Fruit fly (Drosophila melanogaster) whole organism, embryonic: ENCODE data around the gene hgo.

Experiments
- Adf1 ChIP-seq: fragments of 200-800 bp; sonication (Bioruptor generic); IDR thresholded peaks from 2 replicates; pipeline ENCODE4 v1.3.6; 2022; ENCODE audit warnings: missing biosample characterization, missing genetic modification characterization
- Blimp-1 ChIP-seq: fragments of 200-800 bp; sonication (Bioruptor generic); optimal IDR thresholded peaks from 3 replicates; lab custom pipeline; 2018; ENCODE audit warnings: missing biosample characterization, missing genetic modification characterization, mild to moderate bottlenecking, moderate library complexity, missing genetic modification reagents
- CG10147 ChIP-seq: fragments of 200-800 bp; sonication (Bioruptor generic); optimal IDR thresholded peaks from 2 replicates; lab custom pipeline; 2019; ENCODE audit warnings: missing biosample characterization, mild to moderate bottlenecking, missing genetic modification characterization, moderate library complexity
- CG10366 ChIP-seq: fragments of 200-800 bp; sonication (Bioruptor generic); IDR thresholded peaks from 2 replicates; pipeline ENCODE4 v1.3.6; 2022; ENCODE audit warnings: missing biosample characterization, missing genetic modification characterization
- CG10979 ChIP-seq: fragments of 200-800 bp; sonication (Bioruptor generic); optimal IDR thresholded peaks from 2 replicates; lab custom pipeline; 2018; ENCODE audit warnings: missing biosample characterization, mild to moderate bottlenecking, missing genetic modification characterization, moderate library complexity
- CG11456 ChIP-seq: fragments of 200-800 bp; sonication (Bioruptor generic); IDR thresholded peaks from 3 replicates; pipeline ENCODE4 v1.3.6; 2022; ENCODE audit warnings: missing biosample characterization, missing genetic modification characterization
- CG1603 ChIP-seq: fragments of 200-800 bp; sonication (Bioruptor generic); optimal IDR thresholded peaks from 2 replicates; lab custom pipeline; 2019; ENCODE audit warnings: missing biosample characterization, mild to moderate bottlenecking, missing genetic modification characterization, moderate library complexity
- CG17328 ChIP-seq: fragments of 200-800 bp; sonication (Bioruptor generic); IDR thresholded peaks from 2 replicates; pipeline ENCODE4 v1.3.6; 2022; ENCODE audit warnings: missing biosample characterization, missing genetic modification characterization
- CG17385 ChIP-seq: fragments of 200-800 bp; sonication (Bioruptor generic); optimal IDR thresholded peaks from 3 replicates; lab custom pipeline; 2018; ENCODE audit warnings: missing biosample characterization, mild to moderate bottlenecking, missing genetic modification characterization
- CG1832 ChIP-seq: fragments of 200-800 bp; sonication (Bioruptor generic); optimal IDR thresholded peaks from 2 replicates; lab custom pipeline; 2017; ENCODE audit warnings: missing biosample characterization, mild to moderate bottlenecking, missing genetic modification characterization, inconsistent platforms
- CG18476 ChIP-seq: fragments of 200-800 bp; sonication (Bioruptor generic); optimal IDR thresholded peaks from 2 replicates; lab custom pipeline; 2016; ENCODE audit warnings: missing biosample characterization, mild to moderate bottlenecking, missing genetic modification characterization
- CG2202 ChIP-seq: fragments of 200-800 bp; sonication (Bioruptor generic); optimal IDR thresholded peaks from 2 replicates; lab custom pipeline; 2018; ENCODE audit warnings: missing biosample characterization, mild to moderate bottlenecking, missing genetic modification characterization
- CG31388 ChIP-seq: fragments of 200-800 bp; sonication (Bioruptor generic); optimal IDR thresholded peaks from 2 replicates; lab custom pipeline; 2016; ENCODE audit warnings: missing biosample characterization, missing genetic modification characterization
- CG3163 ChIP-seq: fragments of 200-800 bp; sonication (Bioruptor generic); optimal IDR thresholded peaks from 3 replicates; lab custom pipeline; 2016; ENCODE audit warnings: missing biosample characterization, missing genetic modification characterization
- CG4820 ChIP-seq: fragments of 200-800 bp; sonication (Bioruptor generic); optimal IDR thresholded peaks from 3 replicates; lab custom pipeline; 2016; ENCODE audit warnings: missing biosample characterization, missing genetic modification characterization
- CG6272 ChIP-seq: fragments of 200-800 bp; sonication (Bioruptor generic); IDR thresholded peaks from 2 replicates; pipeline ENCODE4 v1.3.6; 2022; ENCODE audit warnings: missing biosample characterization, missing genetic modification characterization
- CG7839 ChIP-seq: fragments of 200-800 bp; sonication (Bioruptor generic); optimal IDR thresholded peaks from 3 replicates; lab custom pipeline; 2018; ENCODE audit warnings: missing biosample characterization, mild to moderate bottlenecking, missing genetic modification characterization, moderate library complexity
- CG8765 ChIP-seq: fragments of 200-800 bp; sonication (Bioruptor generic); IDR thresholded peaks from 2 replicates; pipeline ENCODE4 v1.3.6; 2022; ENCODE audit warnings: missing biosample characterization, missing genetic modification characterization
- CrebB ChIP-seq: fragments of 200-800 bp; sonication (Bioruptor generic); optimal IDR thresholded peaks from 3 replicates; lab custom pipeline; 2018; ENCODE audit warnings: missing biosample characterization, mild to moderate bottlenecking, missing genetic modification characterization
- Dip3 ChIP-seq: fragments of 200-800 bp; sonication (Bioruptor generic); optimal IDR thresholded peaks from 3 replicates; lab custom pipeline; 2016; ENCODE audit warnings: missing biosample characterization, missing genetic modification characterization
- Ets97D ChIP-seq: fragments of 200-800 bp; sonication (Bioruptor generic); optimal IDR thresholded peaks from 3 replicates; lab custom pipeline; 2016; ENCODE audit warnings: missing biosample characterization, missing genetic modification characterization
- Fer2 ChIP-seq: fragments of 200-800 bp; sonication (Bioruptor generic); optimal IDR thresholded peaks from 2 replicates; lab custom pipeline; 2018; ENCODE audit warnings: missing biosample characterization, mild to moderate bottlenecking, missing genetic modification characterization, moderate library complexity
- GATAe ChIP-seq: fragments of 200-800 bp; sonication (Bioruptor generic); conservative IDR thresholded peaks from 2 replicates; pipeline ENCODE4 v1.3.6; 2022; ENCODE audit warnings: missing biosample characterization, missing genetic modification characterization
- Gsc ChIP-seq: fragments of 200-800 bp; sonication (Bioruptor generic); IDR thresholded peaks from 2 replicates; pipeline ENCODE4 v1.3.6; 2022; ENCODE audit warnings: missing biosample characterization, missing genetic modification characterization
- HLH3B ChIP-seq: fragments of 200-800 bp; sonication (Bioruptor generic); IDR thresholded peaks from 2 replicates; pipeline ENCODE4 v1.3.6; 2022; ENCODE audit warnings: missing biosample characterization, missing genetic modification characterization
- HmgD ChIP-seq: fragments of 200-800 bp; sonication (Bioruptor generic); optimal IDR thresholded peaks from 3 replicates; lab custom pipeline; 2016; ENCODE audit warnings: missing biosample characterization, missing genetic modification characterization
- Lpt ChIP-seq: fragments of >200 bp; optimal IDR thresholded peaks from 2 replicates; lab custom pipeline; 2018; ENCODE audit warnings: missing biosample characterization, missing genetic modification characterization
- MESR4 ChIP-seq: fragments of 200-800 bp; sonication (Bioruptor generic); optimal IDR thresholded peaks from 2 replicates; lab custom pipeline; 2018; ENCODE audit warnings: missing biosample characterization, mild to moderate bottlenecking, missing genetic modification characterization, moderate library complexity
- Vsx1 ChIP-seq: fragments of 200-800 bp; sonication (Bioruptor generic); optimal IDR thresholded peaks from 2 replicates; lab custom pipeline; 2017; ENCODE audit warnings: missing biosample characterization, mild to moderate bottlenecking, missing genetic modification characterization, missing genetic modification reagents
- YL-1 ChIP-seq: fragments of 200-800 bp; sonication (Bioruptor generic); optimal IDR thresholded peaks from 3 replicates; lab custom pipeline; 2017; ENCODE audit warnings: missing biosample characterization, mild to moderate bottlenecking, missing genetic modification characterization
- amos ChIP-seq: fragments of 200-800 bp; sonication (Bioruptor generic); IDR thresholded peaks from 2 replicates; pipeline ENCODE4 v1.3.6; 2022; ENCODE audit warnings: missing biosample characterization, missing genetic modification characterization; ENCODE audit not compliant: partially characterized antibody
- az2 ChIP-seq: fragments of 200-800 bp; sonication (Bioruptor generic); optimal IDR thresholded peaks from 3 replicates; lab custom pipeline; 2016; ENCODE audit warnings: missing biosample characterization, missing genetic modification characterization
- cas ChIP-seq: fragments of 200-800 bp; sonication (Bioruptor generic); IDR thresholded peaks from 2 replicates; pipeline ENCODE4 v1.3.6; 2022; ENCODE audit warnings: missing biosample characterization, missing genetic modification characterization
- cato ChIP-seq: fragments of 200-800 bp; sonication (Bioruptor generic); optimal IDR thresholded peaks from 2 replicates; lab custom pipeline; 2016; ENCODE audit warnings: missing biosample characterization, missing genetic modification characterization, borderline replicate concordance
- cg ChIP-seq: fragments of 200-800 bp; sonication (Bioruptor generic); optimal IDR thresholded peaks from 3 replicates; lab custom pipeline; 2019; ENCODE audit warnings: missing biosample characterization, mild to moderate bottlenecking, missing genetic modification characterization, moderate library complexity
- chif ChIP-seq, 2 experiments: fragments of 200-800 bp; sonication (Bioruptor generic); optimal IDR thresholded peaks; 3 replicates each; lab custom pipeline; 2016; ENCODE audit warnings: missing biosample characterization in 2 of 2, missing genetic modification characterization in 2 of 2
- eyg ChIP-seq: fragments of 200-800 bp; sonication (Bioruptor generic); optimal IDR thresholded peaks from 3 replicates; lab custom pipeline; 2016; ENCODE audit warnings: missing biosample characterization, missing genetic modification characterization
- fd96Cb ChIP-seq: fragments of 200-800 bp; sonication (Bioruptor generic); optimal IDR thresholded peaks from 2 replicates; lab custom pipeline; 2018; ENCODE audit warnings: missing biosample characterization, mild to moderate bottlenecking, missing genetic modification characterization, moderate library complexity
- gcm2 ChIP-seq: fragments of 200-800 bp; sonication (Bioruptor generic); optimal IDR thresholded peaks from 2 replicates; lab custom pipeline; 2016; ENCODE audit warnings: missing biosample characterization, missing genetic modification characterization
- hkb ChIP-seq, 2 experiments: fragments of 200-800 bp in 1 of 2; fragments of >200 bp in 1 of 2; sonication (Bioruptor generic) in 1 of 2; IDR thresholded peaks in 1 of 2; optimal IDR thresholded peaks in 1 of 2; 2 replicates each; pipeline versions ENCODE4 v1.3.6 to Lab custom; 2017 to 2022; ENCODE audit warnings: missing biosample characterization in 1 of 2, missing genetic modification characterization in 1 of 2
- jing ChIP-seq: fragments of 200-800 bp; sonication (Bioruptor generic); optimal IDR thresholded peaks from 2 replicates; lab custom pipeline; 2018; ENCODE audit warnings: missing biosample characterization, mild to moderate bottlenecking, missing genetic modification characterization
- kay ChIP-seq: fragments of 200-800 bp; sonication (Bioruptor generic); optimal IDR thresholded peaks from 2 replicates; lab custom pipeline; 2016; ENCODE audit warnings: missing biosample characterization, missing genetic modification characterization
- pan ChIP-seq, 4 experiments: fragments of >200 bp in 3 of 4; fragments of 200-800 bp in 1 of 4; sonication (Bioruptor generic) in 1 of 4; optimal IDR thresholded peaks in 3 of 4; IDR thresholded peaks in 1 of 4; 2 replicates each; pipeline versions ENCODE4 v1.3.6 to Lab custom; 2017 to 2022; ENCODE audit warnings: missing biosample characterization in 2 of 4, missing genetic modification characterization in 2 of 4, mixed read lengths in 1 of 4
- run ChIP-seq: fragments of 200-800 bp; sonication (Bioruptor generic); optimal IDR thresholded peaks from 3 replicates; lab custom pipeline; 2018; ENCODE audit warnings: missing biosample characterization, mild to moderate bottlenecking, missing genetic modification characterization
- slou ChIP-seq: fragments of 200-800 bp; sonication (Bioruptor generic); optimal IDR thresholded peaks from 3 replicates; lab custom pipeline; 2016; ENCODE audit warnings: missing biosample characterization, missing genetic modification characterization
- stwl ChIP-seq: fragments of 200-800 bp; sonication (Bioruptor generic); optimal IDR thresholded peaks from 3 replicates; lab custom pipeline; 2018; ENCODE audit warnings: missing biosample characterization, mild to moderate bottlenecking, missing genetic modification characterization, moderate library complexity
- tin ChIP-seq: fragments of 200-800 bp; sonication (Bioruptor generic); optimal IDR thresholded peaks from 3 replicates; lab custom pipeline; 2016; ENCODE audit warnings: missing biosample characterization, missing genetic modification characterization
- vvl ChIP-seq: fragments of 200-800 bp; sonication (Bioruptor generic); IDR thresholded peaks from 2 replicates; pipeline ENCODE4 v1.3.6; 2022; ENCODE audit warnings: missing biosample characterization, missing genetic modification characterization
- wor ChIP-seq: fragments of 200-800 bp; sonication (Bioruptor generic); IDR thresholded peaks from 2 replicates; pipeline ENCODE4 v1.3.6; 2022; ENCODE audit warnings: missing biosample characterization, missing genetic modification characterization
- zf30C ChIP-seq: fragments of 200-800 bp; sonication (Bioruptor generic); optimal IDR thresholded peaks from 3 replicates; lab custom pipeline; 2018; ENCODE audit warnings: missing biosample characterization, mild to moderate bottlenecking, missing genetic modification characterization

hgo gene

dm6 chr2L:11123499-11123898 is 12.7 kb upstream of the hgo start, which contains the start of the genes Csl4 and Nup160 (continued):
- TF ChIP-seq CG10979 (tag; lab: Kevin White, UChicago) (peak; percentile 61), Vsx1 (GFP tag; lab: Kevin White, UChicago) (no peak), CG4820 (GFP tag; lab: Kevin White, UChicago) (peak; percentile 69), Ets97D (GFP tag; lab: Kevin White, UChicago) (peak; percentile 81), pan (optimal IDR thresholded peaks at IDR 0.05; lab: Kevin White, UChicago) (no peak), pan (GFP tag; optimal IDR thresholded peaks at IDR 0.05 in 1 of 2, IDR thresholded peaks at IDR 0.05 in 1 of 2) (peak in 1 of 2 experiments; percentile 81), cas (GFP tag; lab: Robert Waterston, UW) (peak; percentile 33; the same call in 1 of the 2 replicates), fd96Cb (tag; lab: Kevin White, UChicago) (peak; percentile 44), amos (GFP tag; lab: Robert Waterston, UW) (no peak), kay (GFP tag; lab: Kevin White, UChicago) (peak; percentile 64), CG31388 (peak; percentile 42), Blimp-1 (no peak), CG10366 (GFP tag; lab: Robert Waterston, UW) (peak; percentile 76), CG17328 (peak; percentile 78), CG3163 (GFP tag; lab: Kevin White, UChicago) (peak; percentile 35), CG17385 (GFP tag; lab: Kevin White, UChicago) (peak; percentile 75), HLH3B (GFP tag; lab: Robert Waterston, UW) (peak; percentile 74), tin (GFP tag; lab: Kevin White, UChicago) (peak; percentile 86), Gsc (no peak), CG7839 (tag; lab: Kevin White, UChicago) (no peak), CG8765 (peak; percentile 30; the same call in 1 of the 2 replicates), CG11456 (GFP tag; lab: Robert Waterston, UW) (peak; percentile 82), CG18476 (GFP tag; lab: Kevin White, UChicago) (peak; percentile 68), YL-1 (GFP tag; lab: Kevin White, UChicago) (peak; percentile 84), run (tag; lab: Kevin White, UChicago) (no peak), CG2202 (tag; lab: Kevin White, UChicago) (peak; percentile 33), Fer2 (tag; lab: Kevin White, UChicago) (peak; percentile 57), CrebB (peak; percentile 65), zf30C (GFP tag; lab: Kevin White, UChicago) (no peak), az2 (GFP tag; lab: Kevin White, UChicago) (peak; percentile 96), Lpt (no peak), HmgD (GFP tag; lab: Kevin White, UChicago) (peak; percentile 73), CG1603 (peak; percentile 74), gcm2 (GFP tag; lab: Kevin White, UChicago) (peak; percentile 81), Adf1 (GFP tag; lab: Robert Waterston, UW) (peak; percentile 34), CG10147 (no peak), cato (GFP tag; lab: Kevin White, UChicago) (peak; percentile 67), jing (GFP tag; lab: Kevin White, UChicago) (peak; percentile 3), eyg (GFP tag; lab: Kevin White, UChicago) (peak; percentile 79), CG6272 (GFP tag; lab: Robert Waterston, UW) (peak; percentile 61; the same call in 1 of the 2 replicates), wor (GFP tag; lab: Robert Waterston, UW) (peak; percentile 37; the same call in 1 of the 2 replicates), cg (GFP tag; lab: Kevin White, UChicago) (no peak), MESR4 (GFP tag; lab: Kevin White, UChicago) (peak; percentile 18), Dip3 (GFP tag; lab: Kevin White, UChicago) (peak; percentile 84), GATAe (no peak), chif (GFP tag; optimal IDR thresholded peaks at IDR 0.05; lab: Kevin White, UChicago) (peak; percentile 78 to 79), stwl (peak; percentile 79), vvl (GFP tag; lab: Robert Waterston, UW) (peak; percentile 87), CG1832 (GFP tag; lab: Kevin White, UChicago) (no peak), hkb (optimal IDR thresholded peaks at IDR 0.05; lab: Kevin White, UChicago) (no peak), hkb (GFP tag; IDR thresholded peaks at IDR 0.05; lab: Robert Waterston, UW) (peak; percentile 85), slou (GFP tag; lab: Kevin White, UChicago) (peak; percentile 78)
